Worm (Caenorhabditis elegans): ENCODE measurements around the gene srj-15.

DNA sequence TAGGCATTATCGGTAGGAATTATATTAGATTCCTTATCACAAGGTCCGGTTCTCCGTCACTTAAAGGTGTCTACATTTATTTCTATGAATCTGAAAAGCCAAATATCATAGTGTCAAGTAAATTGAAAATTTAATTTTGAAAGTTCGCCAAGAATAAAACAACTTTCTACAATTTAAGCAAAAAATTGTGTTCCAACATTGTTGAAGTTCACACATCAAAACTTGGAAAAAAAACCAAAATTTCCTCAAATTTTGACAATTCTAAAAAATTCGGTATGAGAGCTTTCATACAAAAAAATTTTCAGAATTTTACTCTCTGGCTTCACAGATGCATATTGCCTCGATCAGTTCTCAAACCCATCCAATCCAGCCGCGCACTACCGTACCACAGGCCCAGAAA, 47.1 kb upstream of the srj-15 start, which contains the start of gene F59A7.7:
- TF ChIP-seq nhr-27 (tag; optimal IDR thresholded peaks at IDR 0.05): no peak
- no peak for TF ChIP-seq hmg-20 (GFP tag; IDR thresholded peaks at IDR 0.05)
- no peak for TF ChIP-seq nfyb-1 (GFP tag; IDR thresholded peaks at IDR 0.05)
- no peak for TF ChIP-seq hsf-1 (GFP tag; IDR thresholded peaks at IDR 0.05)
- no peak for TF ChIP-seq atf-7 (tag; optimal IDR thresholded peaks at IDR 0.05)
- no peak for TF ChIP-seq F57A8.1 (GFP tag; optimal IDR thresholded peaks at IDR 0.05)
- TF ChIP-seq snpc-4 (GFP tag; optimal IDR thresholded peaks at IDR 0.05): no peak
- TF ChIP-seq snpc-4 (tag; optimal IDR thresholded peaks at IDR 0.05): no peak
- TF ChIP-seq die-1 (tag; optimal IDR thresholded peaks at IDR 0.05): no peak
- TF ChIP-seq sea-2 (GFP tag; IDR thresholded peaks at IDR 0.05): no peak
- TF ChIP-seq lsy-27 (tag; optimal IDR thresholded peaks at IDR 0.05; ENCODE audit: borderline replicate concordance, insufficient read depth): no peak
- TF ChIP-seq nhr-90 (tag; optimal IDR thresholded peaks at IDR 0.05): no peak
- no peak for TF ChIP-seq egl-44 (GFP tag; IDR thresholded peaks at IDR 0.05)

Data from whole organism, young adult.